Fruit fly (Drosophila melanogaster): ENCODE results near the gene und.

Gene und

DNA sequence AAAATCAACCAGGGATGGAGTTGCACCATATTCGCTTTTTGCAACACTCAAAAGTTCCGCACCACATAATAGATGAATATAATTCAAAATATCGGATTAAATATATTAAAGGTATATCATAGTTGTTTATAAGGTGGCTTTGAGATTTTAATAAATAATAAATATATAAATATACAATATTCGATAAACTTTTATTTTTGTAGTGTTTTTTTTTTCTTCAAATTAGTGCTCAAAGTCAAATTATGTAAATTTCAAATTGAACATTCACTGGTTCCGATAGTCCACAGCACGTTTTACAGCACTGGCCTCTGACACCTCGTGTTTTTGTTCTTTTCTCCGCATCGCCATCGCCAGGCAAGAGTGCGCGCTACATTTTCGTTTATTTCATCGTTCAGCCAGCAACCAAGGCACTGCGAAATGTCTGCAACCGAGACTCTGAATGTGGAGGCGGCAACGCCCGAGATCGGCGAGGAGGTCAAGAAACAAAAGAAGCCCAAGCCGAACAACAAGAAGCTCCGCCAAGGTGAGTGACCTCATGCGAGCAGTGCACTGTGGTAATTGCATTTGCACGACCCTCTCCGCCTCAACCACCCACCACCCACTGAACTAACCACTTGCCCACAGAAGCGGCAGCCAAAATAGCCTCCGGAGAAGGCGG is at the start of gene und, which contains the start of gene Taf11:
TSS of gene und (plus strand) at position 158 of the 658 bp plus-strand sequence.
TSS of gene Taf11 (minus strand) at position 51 of the 658 bp plus-strand sequence.
- TF ChIP-seq achi (GFP tag; optimal IDR thresholded peaks at IDR 0.05): peak; percentile 76
- peak; percentile 46 for TF ChIP-seq CG10631 (GFP tag; optimal IDR thresholded peaks at IDR 0.05)
- no peak for TF ChIP-seq CG3919 (GFP tag; optimal IDR thresholded peaks at IDR 0.05)
- TF ChIP-seq svp (GFP tag): peak; percentile 81
- peak; percentile 26 for TF ChIP-seq esn (GFP tag; optimal IDR thresholded peaks at IDR 0.05)
- TF ChIP-seq CG31627 (GFP tag; optimal IDR thresholded peaks at IDR 0.05): peak; percentile 8
- TF ChIP-seq fd59A (GFP tag; optimal IDR thresholded peaks at IDR 0.05): no peak
- TF ChIP-seq Hr4 (GFP tag; optimal IDR thresholded peaks at IDR 0.05): no peak

dm6 chr2L:9728791-9729190 is 34.4 kb upstream of the und start:
- TF ChIP-seq CG11762 (GFP tag; optimal IDR thresholded peaks at IDR 0.05; ENCODE audit: insufficient read depth): no peak
- TF ChIP-seq lz (GFP tag; optimal IDR thresholded peaks at IDR 0.05): no peak
- no peak for TF ChIP-seq Blimp-1 (GFP tag; optimal IDR thresholded peaks at IDR 0.05)
- TF ChIP-seq achi (GFP tag; optimal IDR thresholded peaks at IDR 0.05): no peak
- no peak for TF ChIP-seq CG10631 (GFP tag; optimal IDR thresholded peaks at IDR 0.05)

- TF ChIP-seq svp (GFP tag) (peak; percentile 93), ss (GFP tag; optimal IDR thresholded peaks at IDR 0.05) (peak in 1 of 2 experiments; percentile 3), CG8632 (GFP tag; optimal IDR thresholded peaks at IDR 0.05) (no peak), Eip78C (GFP tag) (peak; percentile 36)
Observed at dm6 chr2L:9729618-9730284, 33.4 kb upstream of the und start, which contains the start of gene CG13116. CG13116 (plus strand) TSS chr2L:9729940.

DNA sequence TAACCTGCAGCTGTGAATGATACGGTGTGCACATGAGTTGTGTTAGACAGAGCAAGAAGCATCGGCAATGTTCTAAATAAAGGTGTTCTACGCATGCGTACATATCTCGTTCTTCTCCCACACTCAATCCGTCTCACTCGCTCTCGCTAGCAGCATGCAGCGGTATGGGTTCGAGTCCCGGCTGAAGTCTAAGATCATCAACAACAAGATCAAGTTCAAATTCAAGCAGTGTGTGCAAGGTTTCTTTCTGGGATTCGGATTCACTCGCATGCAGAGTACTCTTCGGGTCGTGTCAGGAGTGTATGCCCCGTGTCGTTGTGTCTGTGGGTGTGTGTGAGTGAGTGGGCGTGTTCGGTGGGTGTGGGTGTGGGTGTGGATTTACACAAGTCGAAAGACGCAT is 31.9 kb upstream of the und start:
- TF ChIP-seq vri (GFP tag; optimal IDR thresholded peaks at IDR 0.05) (no peak), Lpt (GFP tag; optimal IDR thresholded peaks at IDR 0.05) (no peak), achi (GFP tag; optimal IDR thresholded peaks at IDR 0.05) (no peak), CG4318 (GFP tag; optimal IDR thresholded peaks at IDR 0.05) (no peak), ss (GFP tag; optimal IDR thresholded peaks at IDR 0.05) (no peak), Gug (GFP tag; IDR thresholded peaks at IDR 0.05) (no peak), Sox102F (GFP tag; optimal IDR thresholded peaks at IDR 0.05) (no peak), fd59A (GFP tag; optimal IDR thresholded peaks at IDR 0.05) (no peak), CG31627 (GFP tag; optimal IDR thresholded peaks at IDR 0.05) (no peak), svp (GFP tag) (peak; percentile 85), Met (GFP tag; optimal IDR thresholded peaks at IDR 0.05) (no peak), esn (GFP tag; optimal IDR thresholded peaks at IDR 0.05) (no peak), CG6276 (GFP tag; optimal IDR thresholded peaks at IDR 0.05) (no peak), CG1621 (tag; optimal IDR thresholded peaks at IDR 0.05) (peak; percentile 3), CG6792 (GFP tag; optimal IDR thresholded peaks at IDR 0.05) (no peak)

dm6 chr2L:9734134-9734533 is 29.0 kb upstream of the und start:
- no peak for TF ChIP-seq lz (GFP tag; optimal IDR thresholded peaks at IDR 0.05)
- TF ChIP-seq CG11902 (GFP tag; optimal IDR thresholded peaks at IDR 0.05): no peak
- no peak for TF ChIP-seq CG31627 (GFP tag; optimal IDR thresholded peaks at IDR 0.05)
- TF ChIP-seq Eip75B (GFP tag; optimal IDR thresholded peaks at IDR 0.05): no peak
- no peak for TF ChIP-seq Blimp-1 (GFP tag; optimal IDR thresholded peaks at IDR 0.05)
- peak; percentile 38 for TF ChIP-seq CG34406 (GFP tag; optimal IDR thresholded peaks at IDR 0.05)
- peak; percentile 47 for TF ChIP-seq CG3919 (GFP tag; optimal IDR thresholded peaks at IDR 0.05)
- no peak for TF ChIP-seq Sox102F (GFP tag; optimal IDR thresholded peaks at IDR 0.05)
- no peak for TF ChIP-seq CG6792 (GFP tag; optimal IDR thresholded peaks at IDR 0.05)
- TF ChIP-seq CG8319 (GFP tag; optimal IDR thresholded peaks at IDR 0.05): no peak
- no peak for TF ChIP-seq dac (GFP tag; optimal IDR thresholded peaks at IDR 0.05)
- TF ChIP-seq CG10669 (GFP tag; optimal IDR thresholded peaks at IDR 0.05): peak; percentile 20
- no peak for TF ChIP-seq dsx (GFP tag; optimal IDR thresholded peaks at IDR 0.05; ENCODE audit: poor library complexity, severe bottlenecking)
- TF ChIP-seq Ets96B (tag; optimal IDR thresholded peaks at IDR 0.05): no peak
- peak; percentile 77 for TF ChIP-seq Eip78C (GFP tag)
- no peak for TF ChIP-seq CG11294 (GFP tag; IDR thresholded peaks at IDR 0.05)
- TF ChIP-seq fkh (GFP tag; optimal IDR thresholded peaks at IDR 0.05): no peak
- TF ChIP-seq CG8632 (GFP tag; optimal IDR thresholded peaks at IDR 0.05): peak; percentile 21
- no peak for TF ChIP-seq Hr4 (GFP tag; optimal IDR thresholded peaks at IDR 0.05)
- no peak for TF ChIP-seq spab (GFP tag; optimal IDR thresholded peaks at IDR 0.05)
- TF ChIP-seq fd59A (GFP tag; optimal IDR thresholded peaks at IDR 0.05): no peak
- no peak for TF ChIP-seq Smox (GFP tag; optimal IDR thresholded peaks at IDR 0.05)
- TF ChIP-seq CG32006 (GFP tag; optimal IDR thresholded peaks at IDR 0.05): no peak
- TF ChIP-seq eg (GFP tag; IDR thresholded peaks at IDR 0.05): 0 out of 3 replicates have a peak, but pooled peaks have one; percentile 21
- TF ChIP-seq CG6854 (GFP tag; optimal IDR thresholded peaks at IDR 0.05): peak; percentile 25
- TF ChIP-seq CG6163 (GFP tag; IDR thresholded peaks at IDR 0.05): peak; percentile 44; the same call in 1 of the 3 replicates

Measured in whole organism, prepupa.